Worm (Caenorhabditis elegans) whole organism, late embryonic: ENCODE results near the gene mre-11.

Experiments
- F13H6.1 ChIP-seq: sonication (generic microtip); optimal IDR thresholded peaks from 2 replicates; lab custom pipeline; 2016; ENCODE audit warnings: missing genetic modification characterization, missing compliant biosample characterization
- K09A11.1 ChIP-seq: sonication (generic microtip); optimal IDR thresholded peaks from 2 replicates; lab custom pipeline; 2017; ENCODE audit warnings: antibody characterized with exemption, mild to moderate bottlenecking, missing genetic modification characterization, missing compliant biosample characterization; ENCODE audit not compliant: insufficient read depth
- Y22D7AL.16 ChIP-seq: sonication (generic microtip); optimal IDR thresholded peaks from 2 replicates; lab custom pipeline; 2016; ENCODE audit warnings: missing genetic modification characterization, missing compliant biosample characterization
- ceh-14 ChIP-seq: sonication (generic microtip); optimal IDR thresholded peaks from 2 replicates; lab custom pipeline; 2016; ENCODE audit warnings: missing genotype, missing genetic modification characterization, missing compliant biosample characterization
- ceh-18 ChIP-seq: sonication (generic microtip); optimal IDR thresholded peaks from 2 replicates; lab custom pipeline; 2016; ENCODE audit warnings: missing genetic modification characterization, missing compliant biosample characterization
- ceh-19 ChIP-seq: fragments of 200-800 bp; sonication (Bioruptor generic); optimal IDR thresholded peaks from 2 replicates; lab custom pipeline; 2018; ENCODE audit warnings: mild to moderate bottlenecking, missing genetic modification characterization, missing compliant biosample characterization
- ceh-2 ChIP-seq: sonication (generic microtip); optimal IDR thresholded peaks from 2 replicates; lab custom pipeline; 2016; ENCODE audit warnings: missing genotype, missing genetic modification characterization, missing compliant biosample characterization
- ceh-30 ChIP-seq: fragments of 150-350 bp; optimal IDR thresholded peaks from 2 replicates; lab custom pipeline; 2014; ENCODE audit warnings: missing biosample characterization, missing genetic modification characterization
- ceh-34 ChIP-seq: sonication (generic microtip); optimal IDR thresholded peaks from 2 replicates; lab custom pipeline; 2016; ENCODE audit warnings: mild to moderate bottlenecking, missing genetic modification characterization, missing compliant biosample characterization
- ceh-45 ChIP-seq: fragments of 200-800 bp; sonication (Bioruptor generic); IDR thresholded peaks from 2 replicates; pipeline ENCODE4 v1.3.6; 2022; ENCODE audit warnings: missing genetic modification reagents, missing genetic modification characterization, missing compliant biosample characterization
- ceh-48 ChIP-seq: sonication (generic microtip); optimal IDR thresholded peaks from 2 replicates; lab custom pipeline; 2016; ENCODE audit warnings: missing genetic modification characterization, inconsistent platforms, missing compliant biosample characterization
- ceh-6 ChIP-seq: fragments of 200-800 bp; sonication (Bioruptor generic); optimal IDR thresholded peaks from 2 replicates; lab custom pipeline; 2018; ENCODE audit warnings: mild to moderate bottlenecking, missing genetic modification characterization, missing compliant biosample characterization
- ceh-9 ChIP-seq: sonication (generic microtip); optimal IDR thresholded peaks from 2 replicates; lab custom pipeline; 2016; ENCODE audit warnings: mild to moderate bottlenecking, missing genetic modification characterization, inconsistent platforms, missing compliant biosample characterization
- che-1 ChIP-seq: sonication (generic microtip); optimal IDR thresholded peaks from 2 replicates; lab custom pipeline; 2016; ENCODE audit warnings: mild to moderate bottlenecking, missing genetic modification characterization, missing compliant biosample characterization
- dve-1 ChIP-seq: sonication (generic microtip); optimal IDR thresholded peaks from 2 replicates; lab custom pipeline; 2017; ENCODE audit warnings: antibody characterized with exemption, mild to moderate bottlenecking, missing genetic modification characterization, missing compliant biosample characterization
- fax-1 ChIP-seq: sonication (generic microtip); optimal IDR thresholded peaks from 2 replicates; lab custom pipeline; 2016; ENCODE audit warnings: missing genotype, missing genetic modification characterization, missing compliant biosample characterization
- hlh-13 ChIP-seq: fragments of 200-800 bp; sonication (Bioruptor generic); optimal IDR thresholded peaks from 2 replicates; lab custom pipeline; 2018; ENCODE audit warnings: mild to moderate bottlenecking, missing genetic modification characterization, missing compliant biosample characterization
- hlh-30 ChIP-seq: sonication (generic microtip); optimal IDR thresholded peaks from 2 replicates; lab custom pipeline; 2017; ENCODE audit warnings: antibody characterized with exemption, missing genetic modification characterization, missing compliant biosample characterization; ENCODE audit not compliant: insufficient read depth
- hlh-8 ChIP-seq: sonication (generic microtip); optimal IDR thresholded peaks from 2 replicates; lab custom pipeline; 2016; ENCODE audit warnings: missing genotype, missing genetic modification characterization, missing compliant biosample characterization
- lim-6 ChIP-seq: sonication (generic microtip); optimal IDR thresholded peaks from 2 replicates; lab custom pipeline; 2016; ENCODE audit warnings: missing genetic modification characterization, missing compliant biosample characterization
- lin-11 ChIP-seq: fragments of 200-800 bp; sonication (Bioruptor generic); optimal IDR thresholded peaks from 2 replicates; lab custom pipeline; 2018; ENCODE audit warnings: mild to moderate bottlenecking, missing genetic modification characterization, missing compliant biosample characterization
- madf-2 ChIP-seq: sonication (generic microtip); optimal IDR thresholded peaks from 2 replicates; lab custom pipeline; 2017; ENCODE audit warnings: missing genetic modification characterization, missing compliant biosample characterization
- nfya-1 ChIP-seq: sonication (generic microtip); optimal IDR thresholded peaks from 2 replicates; lab custom pipeline; 2017; ENCODE audit warnings: missing genetic modification characterization, mild to moderate bottlenecking, missing compliant biosample characterization, antibody characterized with exemption, moderate library complexity
- nhr-11 ChIP-seq: fragments of 150-350 bp; optimal IDR thresholded peaks from 2 replicates; lab custom pipeline; 2014; ENCODE audit warnings: missing biosample characterization, missing genetic modification characterization
- nhr-232 ChIP-seq: sonication (generic microtip); optimal IDR thresholded peaks from 2 replicates; lab custom pipeline; 2016; ENCODE audit warnings: missing genetic modification characterization, missing compliant biosample characterization
- npax-4 ChIP-seq: sonication (generic microtip); optimal IDR thresholded peaks from 2 replicates; lab custom pipeline; 2016; ENCODE audit warnings: missing genetic modification characterization, missing compliant biosample characterization
- odd-2 ChIP-seq: sonication (generic microtip); optimal IDR thresholded peaks from 2 replicates; lab custom pipeline; 2017; ENCODE audit warnings: antibody characterized with exemption, mild to moderate bottlenecking, missing genetic modification characterization, missing compliant biosample characterization
- pag-3 ChIP-seq: sonication (generic microtip); optimal IDR thresholded peaks from 2 replicates; lab custom pipeline; 2016; ENCODE audit warnings: missing compliant biosample characterization, missing genetic modification characterization, borderline replicate concordance
- pha-2 ChIP-seq: sonication (generic microtip); optimal IDR thresholded peaks from 2 replicates; lab custom pipeline; 2017; ENCODE audit warnings: mild to moderate bottlenecking, missing genetic modification characterization, missing compliant biosample characterization
- pha-4 ChIP-seq: fragments of 150-350 bp; optimal IDR thresholded peaks from 2 replicates; lab custom pipeline; 2018; ENCODE audit warnings: missing biosample characterization, missing genetic modification reagents, missing genetic modification characterization
- pqm-1 ChIP-seq: sonication (generic microtip); optimal IDR thresholded peaks from 2 replicates; lab custom pipeline; 2016; ENCODE audit warnings: missing genetic modification characterization, missing compliant biosample characterization
- sdc-2 ChIP-seq: sonication (generic microtip); optimal IDR thresholded peaks from 2 replicates; lab custom pipeline; 2016; ENCODE audit warnings: missing genotype, missing genetic modification characterization, missing compliant biosample characterization
- sox-2 ChIP-seq: fragments of 200-800 bp; sonication (Bioruptor generic); IDR thresholded peaks from 2 replicates; pipeline ENCODE4 v1.3.6; 2022; ENCODE audit warnings: missing genetic modification reagents, missing genetic modification characterization, missing compliant biosample characterization
- sox-4 ChIP-seq: sonication (generic microtip); optimal IDR thresholded peaks from 2 replicates; lab custom pipeline; 2017; ENCODE audit warnings: mild to moderate bottlenecking, missing genetic modification characterization, inconsistent platforms, missing compliant biosample characterization
- syd-9 ChIP-seq: sonication (generic microtip); optimal IDR thresholded peaks from 2 replicates; lab custom pipeline; 2016; ENCODE audit warnings: mild to moderate bottlenecking, missing genetic modification characterization, moderate library complexity, missing compliant biosample characterization
- unc-3 ChIP-seq, 2 experiments: fragments of 200-800 bp in 1 of 2; sonication (Bioruptor generic) in 1 of 2; sonication (generic microtip) in 1 of 2; conservative IDR thresholded peaks in 1 of 2; optimal IDR thresholded peaks in 1 of 2; 2 replicates each; pipeline versions ENCODE4 v1.3.6 to Lab custom; 2016 to 2022; ENCODE audit warnings: missing compliant biosample characterization in 2 of 2, missing genetic modification characterization in 2 of 2, missing genetic modification reagents in 1 of 2
- unc-42 ChIP-seq: sonication (generic microtip); optimal IDR thresholded peaks from 2 replicates; lab custom pipeline; 2016; ENCODE audit warnings: missing genotype, missing genetic modification characterization, missing compliant biosample characterization
- unc-55 ChIP-seq: sonication (generic microtip); optimal IDR thresholded peaks from 2 replicates; lab custom pipeline; 2017; ENCODE audit warnings: missing biosample characterization, missing genetic modification reagents, missing genetic modification characterization
- unc-86 ChIP-seq: sonication (generic microtip); optimal IDR thresholded peaks from 2 replicates; lab custom pipeline; 2016; ENCODE audit warnings: missing genetic modification characterization, missing compliant biosample characterization
- zip-5 ChIP-seq: sonication (generic microtip); optimal IDR thresholded peaks from 2 replicates; lab custom pipeline; 2016; ENCODE audit warnings: missing genetic modification characterization, missing compliant biosample characterization
- ztf-16 ChIP-seq: sonication (generic microtip); optimal IDR thresholded peaks from 2 replicates; lab custom pipeline; 2017; ENCODE audit warnings: missing genetic modification characterization, missing compliant biosample characterization

Gene mre-11

ce11 chrV:10719833-10720170 is 16.9 kb downstream of the mre-11 start:
- no peak for TF ChIP-seq lin-11 (tag; lab: Kevin White, UChicago)
- TF ChIP-seq ceh-14 = no peak
- TF ChIP-seq ceh-19 (GFP tag; lab: Kevin White, UChicago) = no peak
- TF ChIP-seq pha-2 (tag; lab: Kevin White, UChicago) = no peak
- TF ChIP-seq odd-2 = no peak
- TF ChIP-seq syd-9 = no peak
- TF ChIP-seq dve-1 (tag; lab: Kevin White, UChicago) = peak; percentile 23
- TF ChIP-seq sox-4 (tag; lab: Kevin White, UChicago) = no peak
- TF ChIP-seq ztf-16 (tag; lab: Kevin White, UChicago) = no peak
- no peak for TF ChIP-seq che-1 (tag; lab: Kevin White, UChicago)
- no peak for TF ChIP-seq unc-3 (GFP tag; conservative IDR thresholded peaks at IDR 0.05; lab: Robert Waterston, UW)
- no peak for TF ChIP-seq unc-3 (tag; optimal IDR thresholded peaks at IDR 0.05; lab: Kevin White, UChicago)
- no peak for TF ChIP-seq ceh-48 (tag; lab: Kevin White, UChicago)
- no peak for TF ChIP-seq pqm-1 (tag; lab: Kevin White, UChicago)
- peak; percentile 26 for TF ChIP-seq nfya-1 (tag; lab: Kevin White, UChicago)
- peak; percentile 94 for TF ChIP-seq hlh-30 (tag; lab: Kevin White, UChicago)
- no peak for TF ChIP-seq ceh-2 (tag; lab: Kevin White, UChicago)
- TF ChIP-seq npax-4 (tag; lab: Kevin White, UChicago) = no peak
- no peak for TF ChIP-seq unc-42 (tag; lab: Kevin White, UChicago)
- TF ChIP-seq Y22D7AL.16 = no peak
- TF ChIP-seq zip-5 (tag; lab: Kevin White, UChicago) = no peak
- TF ChIP-seq unc-55 (GFP tag; lab: Kevin White, UChicago) = peak; percentile 21
- no peak for TF ChIP-seq unc-86 (tag; lab: Kevin White, UChicago)
- TF ChIP-seq sox-2 = no peak

- TF ChIP-seq ceh-6 (GFP tag; lab: Kevin White, UChicago) (no peak), K09A11.1 (peak; percentile 26), pha-4 (tag; lab: Kevin White, UChicago) (no peak), hlh-30 (tag; lab: Kevin White, UChicago) (peak; percentile 37), ceh-18 (tag; lab: Kevin White, UChicago) (peak; percentile 39)
Measured at ce11 chrV:10719019-10719832, 17.4 kb downstream of the mre-11 start.

- no peak for TF ChIP-seq hlh-13 (GFP tag; lab: Kevin White, UChicago)
- TF ChIP-seq ceh-34 = no peak
- no peak for TF ChIP-seq ceh-6 (GFP tag; lab: Kevin White, UChicago)
- no peak for TF ChIP-seq syd-9
- TF ChIP-seq madf-2 = no peak
- no peak for TF ChIP-seq ceh-9
- TF ChIP-seq fax-1 = no peak
- TF ChIP-seq hlh-8 (tag; lab: Kevin White, UChicago) = no peak
- no peak for TF ChIP-seq ceh-45 (GFP tag; lab: Robert Waterston, UW)
- no peak for TF ChIP-seq Y22D7AL.16
- TF ChIP-seq ceh-30 (tag; lab: Kevin White, UChicago) = no peak
- no peak for TF ChIP-seq sdc-2 (tag; lab: Kevin White, UChicago)
- no peak for TF ChIP-seq pag-3 (tag; lab: Kevin White, UChicago)
- TF ChIP-seq F13H6.1 = no peak
- no peak for TF ChIP-seq lim-6
- TF ChIP-seq nhr-232 = no peak
- no peak for TF ChIP-seq nfya-1 (tag; lab: Kevin White, UChicago)
- no peak for TF ChIP-seq lin-11 (tag; lab: Kevin White, UChicago)
- TF ChIP-seq nhr-11 (tag; lab: Kevin White, UChicago) = no peak
- TF ChIP-seq, all 69 proteins: peak for 0
Measured at ce11 chrV:10718037-10718436, 18.6 kb downstream of the mre-11 start.
